Worm (Caenorhabditis elegans) whole organism, L3 larva: ENCODE data around the gene K11H3.3.

Source experiments
- ama-1 ChIP-seq: fragments of 150-350 bp; optimal IDR thresholded peaks from 2 replicates; lab custom pipeline; 2018
- lin-15B ChIP-seq: fragments of 150-350 bp; optimal IDR thresholded peaks from 2 replicates; lab custom pipeline; 2014; ENCODE audit warnings: missing biosample characterization, missing genetic modification characterization
- lin-39 ChIP-seq: fragments of 150-350 bp; optimal IDR thresholded peaks from 2 replicates; lab custom pipeline; 2018; ENCODE audit warnings: missing biosample characterization, missing genetic modification reagents, missing genetic modification characterization
- mdl-1 ChIP-seq: fragments of 150-350 bp; optimal IDR thresholded peaks from 2 replicates; lab custom pipeline; 2014; ENCODE audit warnings: missing biosample characterization, missing genetic modification characterization
- pqm-1 ChIP-seq: fragments of 150-350 bp; optimal IDR thresholded peaks from 2 replicates; lab custom pipeline; 2017; ENCODE audit warnings: missing biosample characterization, missing genetic modification characterization, inconsistent platforms
- snpc-4 ChIP-seq: fragments of 150-350 bp; optimal IDR thresholded peaks from 2 replicates; lab custom pipeline; 2014; ENCODE audit warnings: missing biosample characterization, missing genetic modification characterization

- TF ChIP-seq ama-1 (lab: Kevin White, UChicago) (no peak), lin-15B (tag; lab: Kevin White, UChicago) (no peak), mdl-1 (tag; lab: Kevin White, UChicago) (no peak), pqm-1 (peak; percentile 82), snpc-4 (tag; lab: Kevin White, UChicago) (no peak), lin-39 (tag; lab: Kevin White, UChicago) (no peak)
Observed at ce11 chrIII:9849950-9850349, 1.7 kb upstream of the K11H3.3 start.
